Worm (Caenorhabditis elegans): Measurements from ENCODE around the gene oac-4.

Gene oac-4

ce11 chrII:3808104-3808503 is 27.7 kb downstream of the oac-4 start, which contains the start of gene F54D10.5 (continued):
- TF ChIP-seq ceh-40 (GFP tag; IDR thresholded peaks at IDR 0.05) (no peak), C17E4.6 (GFP tag; IDR thresholded peaks at IDR 0.05) (no peak), die-1 (tag; optimal IDR thresholded peaks at IDR 0.05) (no peak), ceh-100 (GFP tag; IDR thresholded peaks at IDR 0.05) (peak; percentile 26; the same call in 1 of the 2 replicates), pbrm-1 (GFP tag; IDR thresholded peaks at IDR 0.05) (0 out of 2 replicates have a peak, but pooled peaks have one; percentile 13), lir-1 (GFP tag; conservative IDR thresholded peaks at IDR 0.05) (no peak), hsf-1 (GFP tag; IDR thresholded peaks at IDR 0.05) (no peak), nfyb-1 (GFP tag; IDR thresholded peaks at IDR 0.05) (no peak), mel-28 (tag; optimal IDR thresholded peaks at IDR 0.05; ENCODE audit: borderline replicate concordance) (no peak), F10E7.11 (tag; optimal IDR thresholded peaks at IDR 0.05) (no peak), Y53F4B.3 (GFP tag; IDR thresholded peaks at IDR 0.05) (no peak), ztf-25 (GFP tag; IDR thresholded peaks at IDR 0.05) (no peak), aptf-2 (GFP tag; conservative IDR thresholded peaks at IDR 0.05) (no peak), nhr-80 (tag; optimal IDR thresholded peaks at IDR 0.05) (no peak), lin-26 (GFP tag; IDR thresholded peaks at IDR 0.05) (no peak), lin-35 (GFP tag; optimal IDR thresholded peaks at IDR 0.05) (peak in 1 of 3 experiments; percentile 83), snpc-1.3 (tag; optimal IDR thresholded peaks at IDR 0.05; ENCODE audit: insufficient read depth) (peak; percentile 57), attf-5 (GFP tag; optimal IDR thresholded peaks at IDR 0.05) (peak; percentile 25), repo-1 (tag; optimal IDR thresholded peaks at IDR 0.05) (no peak), lin-54 (GFP tag; optimal IDR thresholded peaks at IDR 0.05) (peak; percentile 68)

DNA sequence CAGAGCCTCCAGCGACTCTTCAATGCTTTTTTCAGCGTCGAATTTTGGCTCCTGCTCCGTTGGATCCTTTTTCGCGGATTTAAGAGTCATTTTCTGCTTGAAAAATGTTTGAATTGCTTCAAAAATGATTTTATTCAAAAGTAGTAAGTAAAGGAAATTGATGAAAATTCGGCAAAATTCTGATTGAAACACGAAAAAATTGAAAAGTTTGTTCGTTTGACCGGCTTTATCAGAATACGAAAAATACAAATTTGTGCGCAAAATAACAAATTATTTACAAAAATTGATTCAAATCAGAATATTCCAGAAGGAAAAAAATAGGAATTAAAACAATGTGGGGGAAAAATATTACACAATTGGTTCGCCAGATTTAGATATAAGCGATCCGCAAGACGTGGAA is 28.9 kb downstream of the oac-4 start, which contains the start of gene F54D10.4:
Gene F54D10.4 (minus strand): TSS at position 101 of the 400 bp plus-strand sequence.
- TF ChIP-seq cebp-2 (GFP tag; IDR thresholded peaks at IDR 0.05) = no peak
- no peak for TF ChIP-seq ceh-40 (GFP tag; IDR thresholded peaks at IDR 0.05)
- TF ChIP-seq madf-6 (GFP tag; IDR thresholded peaks at IDR 0.05) = 0 out of 2 replicates have a peak, but pooled peaks have one; percentile 9
- no peak for TF ChIP-seq F57C9.4 (tag; optimal IDR thresholded peaks at IDR 0.05)
- no peak for TF ChIP-seq ceh-27 (GFP tag; optimal IDR thresholded peaks at IDR 0.05)
- no peak for TF ChIP-seq madf-3 (GFP tag; IDR thresholded peaks at IDR 0.05)
- TF ChIP-seq fkh-3 (tag; optimal IDR thresholded peaks at IDR 0.05) = no peak

- TF ChIP-seq atf-7 (tag; optimal IDR thresholded peaks at IDR 0.05) = no peak
- no peak for TF ChIP-seq snpc-3.4 (tag; optimal IDR thresholded peaks at IDR 0.05)
- no peak for TF ChIP-seq unc-130 (GFP tag; optimal IDR thresholded peaks at IDR 0.05)
- TF ChIP-seq nhr-179 (tag; optimal IDR thresholded peaks at IDR 0.05) = no peak
- TF ChIP-seq aptf-2 (GFP tag; conservative IDR thresholded peaks at IDR 0.05) = no peak
- no peak for TF ChIP-seq attf-3 (GFP tag; conservative IDR thresholded peaks at IDR 0.05)
- no peak for TF ChIP-seq ets-4 (GFP tag; optimal IDR thresholded peaks at IDR 0.05)
- TF ChIP-seq lsl-1 (GFP tag; optimal IDR thresholded peaks at IDR 0.05) = no peak
- no peak for TF ChIP-seq C06A6.2 (GFP tag; conservative IDR thresholded peaks at IDR 0.05)
- TF ChIP-seq attf-5 (GFP tag; optimal IDR thresholded peaks at IDR 0.05) = no peak
- no peak for TF ChIP-seq nhr-120 (GFP tag; IDR thresholded peaks at IDR 0.05)
- no peak for TF ChIP-seq F52B5.7 (tag; optimal IDR thresholded peaks at IDR 0.05)
- no peak for TF ChIP-seq pha-4 (tag; optimal IDR thresholded peaks at IDR 0.05)
- TF ChIP-seq madf-8 (GFP tag; conservative IDR thresholded peaks at IDR 0.05) = no peak
- no peak for TF ChIP-seq chd-7 (tag; optimal IDR thresholded peaks at IDR 0.05)
- TF ChIP-seq ceh-79 (tag; optimal IDR thresholded peaks at IDR 0.05) = no peak
These were observed 30.3 kb downstream of the oac-4 start for ce11 chrII:3805518-3805917.
